Worm (Caenorhabditis elegans): Measurements from ENCODE around the gene srw-79.

The srw-79 gene

DNA sequence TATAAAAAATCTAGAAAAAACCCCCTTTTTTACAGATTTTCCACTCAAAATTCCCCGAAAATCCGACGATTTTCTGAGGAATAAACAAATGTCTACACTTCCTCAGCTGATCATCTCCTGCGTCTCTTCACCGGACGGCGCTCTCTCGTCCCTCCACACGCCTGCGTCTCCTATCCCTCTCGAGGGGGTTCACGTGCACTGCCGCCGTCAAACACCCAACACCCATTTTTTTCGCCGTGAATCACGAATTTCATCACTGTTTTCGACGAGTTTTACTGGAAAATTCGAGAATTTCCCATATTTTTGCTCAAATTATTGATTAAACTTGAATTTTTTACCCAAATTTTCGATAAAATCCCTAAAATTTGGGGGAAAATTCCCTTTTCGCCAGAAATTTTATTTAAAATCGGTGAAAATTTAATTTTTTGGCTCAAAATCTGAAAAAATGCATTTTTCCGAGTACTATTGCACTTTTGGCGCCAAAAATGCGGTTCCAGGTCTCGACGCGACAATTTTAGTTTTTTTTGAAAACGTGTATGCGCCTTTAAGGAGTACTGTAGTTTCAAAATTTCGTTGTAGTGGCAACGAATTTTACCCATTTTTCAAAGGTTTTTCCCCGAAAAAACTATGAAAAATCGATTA is 25.6 kb upstream of the srw-79 start:
- peak; percentile 52 for TF ChIP-seq sma-9 (GFP tag; optimal IDR thresholded peaks at IDR 0.05)
- no peak for TF ChIP-seq sma-9 (tag; optimal IDR thresholded peaks at IDR 0.05)
- peak; percentile 27 for TF ChIP-seq gmeb-1 (tag; optimal IDR thresholded peaks at IDR 0.05)
- peak; percentile 35 for TF ChIP-seq nhr-25 (tag; optimal IDR thresholded peaks at IDR 0.05)
- no peak for TF ChIP-seq egl-27 (tag; optimal IDR thresholded peaks at IDR 0.05)
- peak; percentile 61 for TF ChIP-seq fos-1 (tag; optimal IDR thresholded peaks at IDR 0.05)
- TF ChIP-seq crh-2 (tag; optimal IDR thresholded peaks at IDR 0.05), result peak; percentile 28
- TF ChIP-seq unc-62 (GFP tag; optimal IDR thresholded peaks at IDR 0.05), result no peak
- peak; percentile 15 for TF ChIP-seq sma-3 (GFP tag; optimal IDR thresholded peaks at IDR 0.05)
- TF ChIP-seq mdl-1 (tag; optimal IDR thresholded peaks at IDR 0.05), result peak; percentile 70 to 82
- no peak for TF ChIP-seq mbf-1 (tag; optimal IDR thresholded peaks at IDR 0.05)
- no peak for TF ChIP-seq ceh-82 (tag; optimal IDR thresholded peaks at IDR 0.05)
- peak; percentile 6 for TF ChIP-seq lin-11 (tag; optimal IDR thresholded peaks at IDR 0.05)
- peak; percentile 7 for TF ChIP-seq F13H6.1 (tag; optimal IDR thresholded peaks at IDR 0.05)
- no peak for TF ChIP-seq elt-3 (tag; optimal IDR thresholded peaks at IDR 0.05)
- no peak for TF ChIP-seq ztf-11 (tag; optimal IDR thresholded peaks at IDR 0.05)
- TF ChIP-seq unc-55 (GFP tag; optimal IDR thresholded peaks at IDR 0.05), result peak; percentile 64
- no peak for TF ChIP-seq ztf-4 (tag; optimal IDR thresholded peaks at IDR 0.05)
- TF ChIP-seq sem-4 (tag; optimal IDR thresholded peaks at IDR 0.05), result no peak
- TF ChIP-seq lin-13 (GFP tag; optimal IDR thresholded peaks at IDR 0.05), result peak; percentile 1
- TF ChIP-seq nhr-129 (tag; optimal IDR thresholded peaks at IDR 0.05), result peak; percentile 48
- no peak for TF ChIP-seq dmd-4 (tag; optimal IDR thresholded peaks at IDR 0.05)
- TF ChIP-seq zag-1 (tag; optimal IDR thresholded peaks at IDR 0.05), result no peak
- peak; percentile 26 to 62 for TF ChIP-seq lsy-2 (tag; optimal IDR thresholded peaks at IDR 0.05)
- TF ChIP-seq mab-5 (tag; optimal IDR thresholded peaks at IDR 0.05), result no peak
- TF ChIP-seq C34F6.9 (tag; optimal IDR thresholded peaks at IDR 0.05), result peak; percentile 80

- TF ChIP-seq nhr-237 (tag; optimal IDR thresholded peaks at IDR 0.05), result no peak
- TF ChIP-seq nhr-12 (tag; optimal IDR thresholded peaks at IDR 0.05), result no peak
- no peak for TF ChIP-seq F13H6.1 (tag; optimal IDR thresholded peaks at IDR 0.05)
- TF ChIP-seq nhr-23 (tag; optimal IDR thresholded peaks at IDR 0.05), result no peak
- no peak for TF ChIP-seq Y55F3AM.14 (GFP tag; optimal IDR thresholded peaks at IDR 0.05)
- no peak for TF ChIP-seq dmd-4 (tag; optimal IDR thresholded peaks at IDR 0.05)
- no peak for TF ChIP-seq skn-1 (tag; optimal IDR thresholded peaks at IDR 0.05)
- TF ChIP-seq nhr-10 (tag; optimal IDR thresholded peaks at IDR 0.05), result no peak
- TF ChIP-seq R02D3.7 (tag; optimal IDR thresholded peaks at IDR 0.05), result no peak
- TF ChIP-seq ceh-82 (tag; optimal IDR thresholded peaks at IDR 0.05), result no peak
- TF ChIP-seq blmp-1 (tag; optimal IDR thresholded peaks at IDR 0.05; ENCODE audit: insufficient read depth), result no peak
- no peak for TF ChIP-seq egl-27 (tag; optimal IDR thresholded peaks at IDR 0.05)
- TF ChIP-seq lin-11 (tag; optimal IDR thresholded peaks at IDR 0.05), result no peak
Measured at ce11 chrII:2921860-2922259, 24.7 kb upstream of the srw-79 start.

DNA sequence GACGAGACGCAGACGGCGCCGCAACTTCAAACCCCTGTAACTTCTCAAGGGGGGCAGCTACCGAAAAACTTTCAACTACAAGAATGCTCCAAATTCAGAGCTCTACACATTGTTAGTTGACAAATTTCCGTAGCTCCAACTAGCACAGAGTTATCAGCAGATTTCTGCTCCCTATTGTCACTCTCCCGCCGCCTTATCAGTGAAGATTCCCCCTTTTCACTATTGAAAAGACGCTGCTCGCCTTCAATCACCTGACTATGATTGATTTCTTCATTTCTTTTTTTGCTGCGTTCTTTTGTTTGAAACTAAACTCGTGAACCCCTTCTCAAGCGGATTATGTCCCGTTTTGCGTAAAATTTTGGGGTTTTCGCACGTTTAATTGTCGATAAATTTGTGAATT is 24.2 kb upstream of the srw-79 start:
- TF ChIP-seq elt-3 (tag; optimal IDR thresholded peaks at IDR 0.05) (no peak), crh-2 (tag; optimal IDR thresholded peaks at IDR 0.05) (peak; percentile 42), ztf-1 (GFP tag; conservative IDR thresholded peaks at IDR 0.05) (no peak), fos-1 (tag; optimal IDR thresholded peaks at IDR 0.05) (peak; percentile 41)

DNA sequence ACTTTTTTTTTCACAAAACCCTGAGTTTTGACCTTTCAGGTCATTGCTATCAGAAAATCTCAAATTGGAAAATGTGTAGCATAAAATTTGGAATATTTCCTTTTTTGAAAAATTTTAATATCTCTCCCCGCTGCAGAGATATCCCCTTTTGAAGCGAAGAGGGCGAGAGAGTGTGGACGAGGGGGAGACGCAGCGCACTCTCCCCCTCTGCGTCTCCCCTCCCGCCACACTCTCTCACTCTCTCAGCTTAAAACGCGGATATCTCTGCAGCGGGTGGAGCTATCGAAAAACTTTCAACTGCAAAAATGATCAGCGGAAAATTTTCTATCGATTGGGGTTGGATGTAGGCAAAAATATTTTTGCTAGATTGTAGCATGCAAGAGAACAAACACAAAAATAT is 23.8 kb upstream of the srw-79 start:
- TF ChIP-seq zag-1 (tag; optimal IDR thresholded peaks at IDR 0.05) (no peak), F13H6.1 (tag; optimal IDR thresholded peaks at IDR 0.05) (no peak), aly-2 (tag; optimal IDR thresholded peaks at IDR 0.05) (no peak)

DNA sequence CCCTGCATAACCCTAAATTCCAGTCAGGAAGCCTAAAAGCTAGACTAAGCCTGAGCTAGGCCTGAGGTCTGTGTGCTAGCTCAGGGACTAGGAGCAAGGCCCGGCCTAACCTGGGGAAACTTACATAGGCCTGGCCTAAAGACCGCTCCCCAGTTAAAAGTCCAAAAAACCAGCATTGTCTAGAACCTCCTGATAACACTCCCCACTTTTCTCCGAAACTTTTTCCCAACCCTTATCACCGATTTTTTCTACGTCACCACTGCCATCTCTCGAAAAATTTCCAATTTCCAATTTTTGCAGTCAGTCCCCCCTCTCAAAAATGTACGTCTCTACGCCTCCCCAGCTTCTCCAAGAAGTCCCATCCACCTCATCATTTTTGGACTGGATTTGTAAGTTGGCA is 22.9 kb upstream of the srw-79 start, which contains the start of gene ZK355.2:
Gene ZK355.2, plus strand, starts transcription at position 301 of the 400 bp plus-strand sequence.
- no peak for TF ChIP-seq Y55F3AM.14 (GFP tag; optimal IDR thresholded peaks at IDR 0.05)
- peak; percentile 5 for TF ChIP-seq fos-1 (tag; optimal IDR thresholded peaks at IDR 0.05)

Measured in whole organism, L2 larva.